Fruit fly (Drosophila melanogaster): ENCODE results near the gene BigH1.

DNA sequence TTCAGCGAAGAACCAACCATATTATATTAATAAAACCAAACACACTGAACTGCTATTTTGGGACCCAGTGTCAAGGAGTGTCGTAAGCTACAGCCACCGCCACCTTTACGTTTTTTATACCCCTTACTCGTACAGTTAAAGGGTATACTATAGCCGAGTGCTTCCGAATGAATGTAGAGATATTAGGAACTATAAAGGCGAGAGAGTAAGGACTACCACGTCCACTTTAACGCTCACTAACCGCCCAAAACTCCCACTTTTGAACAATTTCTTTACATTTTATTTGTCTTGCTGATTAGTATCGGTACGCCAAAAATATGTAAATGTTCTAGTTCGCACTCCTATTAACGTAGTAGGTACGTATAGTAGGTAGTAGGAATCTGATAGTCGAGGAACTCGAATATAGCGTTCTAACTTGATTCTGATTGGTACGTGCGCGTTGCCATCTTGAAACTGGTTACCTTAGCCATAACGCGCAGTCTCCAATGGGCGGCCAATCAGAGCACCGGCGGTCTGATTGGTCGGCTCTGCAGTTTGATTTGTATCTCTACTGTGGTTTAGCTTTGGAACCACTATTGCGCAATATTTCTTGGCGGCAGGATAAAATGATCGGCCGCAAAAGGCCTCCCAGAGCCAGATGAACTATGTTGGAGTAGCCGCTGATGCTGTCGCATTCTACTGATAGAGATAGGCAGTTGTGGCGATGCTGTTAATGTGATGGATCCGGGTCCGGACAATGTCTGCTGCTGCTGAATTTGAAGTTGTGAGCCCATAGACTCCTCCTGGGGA, 7.1 kb upstream of the BigH1 start:
- TF ChIP-seq Dll (optimal IDR thresholded peaks at IDR 0.05) (no peak), EcR (GFP tag; optimal IDR thresholded peaks at IDR 0.05) (no peak), psq (optimal IDR thresholded peaks at IDR 0.05) (no peak)
